Worm (Caenorhabditis elegans) whole organism, young adult: ENCODE results near the gene sprr-2.

Experiments
- B0035.1 ChIP-seq: sonication (generic microtip); optimal IDR thresholded peaks from 2 replicates; lab custom pipeline; 2016; ENCODE audit warnings: missing genetic modification characterization, mild to moderate bottlenecking, missing compliant biosample characterization, missing genotype, missing genetic modification reagents
- F37B4.10 ChIP-seq: fragments of 200-800 bp; sonication (Bioruptor generic); IDR thresholded peaks from 2 replicates; pipeline ENCODE4 v1.3.6; 2022; ENCODE audit warnings: missing genetic modification characterization, missing compliant biosample characterization
- K12H6.12 ChIP-seq: fragments of 200-800 bp; sonication (Bioruptor generic); optimal IDR thresholded peaks from 2 replicates; lab custom pipeline; 2018; ENCODE audit warnings: mild to moderate bottlenecking, missing genetic modification characterization, missing compliant biosample characterization
- Y53G8AR.9 ChIP-seq: fragments of 200-800 bp; sonication (Bioruptor generic); conservative IDR thresholded peaks from 2 replicates; pipeline ENCODE4 v1.3.6; 2022; ENCODE audit warnings: missing genetic modification reagents, missing genetic modification characterization, missing compliant biosample characterization
- Y79H2A.3 ChIP-seq: fragments of 200-800 bp; sonication (Bioruptor generic); conservative IDR thresholded peaks from 2 replicates; pipeline ENCODE4 v1.3.6; 2022; ENCODE audit warnings: missing genetic modification reagents, missing genetic modification characterization, missing compliant biosample characterization
- ZK185.1 ChIP-seq: sonication (generic microtip); optimal IDR thresholded peaks from 2 replicates; lab custom pipeline; 2016; ENCODE audit warnings: mild to moderate bottlenecking, missing genetic modification characterization, missing compliant biosample characterization; ENCODE audit not compliant: poor library complexity, severe bottlenecking
- akir-1 ChIP-seq: fragments of 200-800 bp; sonication (Bioruptor generic); optimal IDR thresholded peaks from 2 replicates; lab custom pipeline; 2018; ENCODE audit warnings: mild to moderate bottlenecking, missing genetic modification characterization, moderate library complexity, missing compliant biosample characterization
- ama-1 ChIP-seq, 3 experiments: fragments of 150-350 bp in 1 of 3; sonication (generic microtip) in 2 of 3; optimal IDR thresholded peaks; 2 replicates each; lab custom pipeline; 2014 to 2018; ENCODE audit warnings: missing biosample characterization in 2 of 3, missing genetic modification characterization in 2 of 3, missing genetic modification reagents in 2 of 3
- athp-1 ChIP-seq: sonication (generic microtip); optimal IDR thresholded peaks from 2 replicates; lab custom pipeline; 2017; ENCODE audit warnings: mild to moderate bottlenecking, missing genetic modification characterization, missing compliant biosample characterization
- bed-2 ChIP-seq: fragments of 200-800 bp; sonication (Bioruptor generic); IDR thresholded peaks from 2 replicates; pipeline ENCODE4 v1.3.6; 2022; ENCODE audit warnings: missing genetic modification reagents, missing genetic modification characterization, missing compliant biosample characterization
- cebp-1 ChIP-seq, 2 experiments: fragments of 200-800 bp in 1 of 2; sonication (Bioruptor generic) in 1 of 2; sonication (generic microtip) in 1 of 2; IDR thresholded peaks in 1 of 2; optimal IDR thresholded peaks in 1 of 2; 2 replicates each; pipeline versions ENCODE4 v1.3.6 to Lab custom; 2017 to 2022; ENCODE audit warnings: missing compliant biosample characterization in 2 of 2, missing genetic modification characterization in 2 of 2, mild to moderate bottlenecking in 1 of 2, missing genetic modification reagents in 1 of 2, moderate library complexity in 1 of 2
- ceh-100 ChIP-seq: fragments of 200-800 bp; sonication (Bioruptor generic); IDR thresholded peaks from 2 replicates; pipeline ENCODE4 v1.3.6; 2022; ENCODE audit warnings: missing genetic modification reagents, missing genetic modification characterization, missing compliant biosample characterization
- ceh-79 ChIP-seq: sonication (generic microtip); optimal IDR thresholded peaks from 2 replicates; lab custom pipeline; 2017; ENCODE audit warnings: mild to moderate bottlenecking, missing genetic modification characterization, missing compliant biosample characterization
- chd-7 ChIP-seq: sonication (generic microtip); optimal IDR thresholded peaks from 2 replicates; lab custom pipeline; 2016; ENCODE audit warnings: mild to moderate bottlenecking, missing genetic modification characterization, moderate library complexity, missing compliant biosample characterization
- dox-1 ChIP-seq: fragments of 200-800 bp; sonication (Bioruptor generic); IDR thresholded peaks from 2 replicates; pipeline ENCODE4 v1.3.6; 2022; ENCODE audit warnings: missing genetic modification reagents, missing genetic modification characterization, missing compliant biosample characterization
- egrh-3 ChIP-seq: fragments of 200-800 bp; sonication (Bioruptor generic); IDR thresholded peaks from 2 replicates; pipeline ENCODE4 v1.3.6; 2022; ENCODE audit warnings: missing genetic modification reagents, missing genetic modification characterization, missing compliant biosample characterization
- gei-17 ChIP-seq: fragments of 200-800 bp; sonication (Bioruptor generic); optimal IDR thresholded peaks from 2 replicates; lab custom pipeline; 2018; ENCODE audit warnings: mild to moderate bottlenecking, missing genetic modification characterization, missing compliant biosample characterization
- hmg-20 ChIP-seq: fragments of 200-800 bp; sonication (Bioruptor generic); IDR thresholded peaks from 2 replicates; pipeline ENCODE4 v1.3.6; 2022; ENCODE audit warnings: missing genetic modification reagents, missing genetic modification characterization, missing compliant biosample characterization
- lin-26 ChIP-seq: fragments of 200-800 bp; sonication (Bioruptor generic); IDR thresholded peaks from 2 replicates; pipeline ENCODE4 v1.3.6; 2022; ENCODE audit warnings: missing genetic modification reagents, missing genetic modification characterization, missing compliant biosample characterization
- lin-40 ChIP-seq: sonication (generic microtip); optimal IDR thresholded peaks from 2 replicates; lab custom pipeline; 2016; ENCODE audit warnings: missing genetic modification characterization, mild to moderate bottlenecking, missing compliant biosample characterization, missing genotype, missing genetic modification reagents
- lin-54 ChIP-seq: fragments of 200-800 bp; sonication (Bioruptor generic); optimal IDR thresholded peaks from 2 replicates; lab custom pipeline; 2018; ENCODE audit warnings: mild to moderate bottlenecking, missing genetic modification characterization, missing compliant biosample characterization
- lsy-27 ChIP-seq: sonication (generic microtip); optimal IDR thresholded peaks from 2 replicates; lab custom pipeline; 2017; ENCODE audit warnings: missing genetic modification characterization, mild to moderate bottlenecking, missing compliant biosample characterization, antibody characterized with exemption, missing genotype, borderline replicate concordance; ENCODE audit not compliant: insufficient read depth
- madf-6 ChIP-seq: fragments of 200-800 bp; sonication (Bioruptor generic); IDR thresholded peaks from 2 replicates; pipeline ENCODE4 v1.3.6; 2022; ENCODE audit warnings: missing genetic modification reagents, missing genetic modification characterization, missing compliant biosample characterization
- nhr-179 ChIP-seq: sonication (generic microtip); optimal IDR thresholded peaks from 2 replicates; lab custom pipeline; 2016; ENCODE audit warnings: mild to moderate bottlenecking, missing genetic modification characterization, missing compliant biosample characterization
- nhr-80 ChIP-seq: sonication (generic microtip); optimal IDR thresholded peaks from 2 replicates; lab custom pipeline; 2016; ENCODE audit warnings: missing genetic modification characterization, missing compliant biosample characterization
- pbrm-1 ChIP-seq: fragments of 200-800 bp; sonication (Bioruptor generic); IDR thresholded peaks from 2 replicates; pipeline ENCODE4 v1.3.6; 2022; ENCODE audit warnings: missing genetic modification reagents, missing genetic modification characterization, missing compliant biosample characterization
- pha-4 ChIP-seq: fragments of 150-350 bp; sonication (generic microtip); optimal IDR thresholded peaks from 2 replicates; lab custom pipeline; 2014; ENCODE audit warnings: missing biosample characterization, missing genetic modification reagents, missing genetic modification characterization
- rec-8 ChIP-seq, 2 experiments: sonication (generic microtip); optimal IDR thresholded peaks; 2 replicates each; lab custom pipeline; 2016; ENCODE audit warnings: mild to moderate bottlenecking in 2 of 2, missing genetic modification characterization in 2 of 2, missing genetic modification reagents in 2 of 2, missing genotype in 2 of 2, missing biosample characterization in 1 of 2, missing compliant biosample characterization in 1 of 2, moderate library complexity in 1 of 2
- snpc-4 ChIP-seq, 5 experiments: fragments of 150-350 bp in 1 of 5; sonication (generic microtip) in 4 of 5; optimal IDR thresholded peaks; 2 replicates each; lab custom pipeline; 2014 to 2018; ENCODE audit warnings: missing genetic modification characterization in 5 of 5, missing biosample characterization in 3 of 5, antibody characterized with exemption in 2 of 5, mild to moderate bottlenecking in 2 of 5, missing compliant biosample characterization in 2 of 5, missing genotype in 2 of 5, moderate library complexity in 2 of 5, missing genetic modification reagents in 1 of 5
- tlf-1 ChIP-seq: fragments of 200-800 bp; sonication (Bioruptor generic); optimal IDR thresholded peaks from 2 replicates; lab custom pipeline; 2018; ENCODE audit warnings: mild to moderate bottlenecking, missing genetic modification characterization, missing compliant biosample characterization
- unc-130 ChIP-seq: sonication (generic microtip); optimal IDR thresholded peaks from 2 replicates; lab custom pipeline; 2016; ENCODE audit warnings: missing genetic modification reagents, missing genetic modification characterization, missing compliant biosample characterization
- zfh-2 ChIP-seq: fragments of 200-800 bp; sonication (Bioruptor generic); conservative IDR thresholded peaks from 2 replicates; pipeline ENCODE4 v1.3.6; 2022; ENCODE audit warnings: missing genetic modification reagents, missing genetic modification characterization, missing compliant biosample characterization
- ztf-26 ChIP-seq: sonication (generic microtip); optimal IDR thresholded peaks from 2 replicates; lab custom pipeline; 2017; ENCODE audit warnings: missing genetic modification characterization, missing compliant biosample characterization
- ztf-3 ChIP-seq: fragments of 200-800 bp; sonication (Bioruptor generic); optimal IDR thresholded peaks from 2 replicates; lab custom pipeline; 2018; ENCODE audit warnings: mild to moderate bottlenecking, missing genetic modification characterization, missing compliant biosample characterization

Gene sprr-2

DNA sequence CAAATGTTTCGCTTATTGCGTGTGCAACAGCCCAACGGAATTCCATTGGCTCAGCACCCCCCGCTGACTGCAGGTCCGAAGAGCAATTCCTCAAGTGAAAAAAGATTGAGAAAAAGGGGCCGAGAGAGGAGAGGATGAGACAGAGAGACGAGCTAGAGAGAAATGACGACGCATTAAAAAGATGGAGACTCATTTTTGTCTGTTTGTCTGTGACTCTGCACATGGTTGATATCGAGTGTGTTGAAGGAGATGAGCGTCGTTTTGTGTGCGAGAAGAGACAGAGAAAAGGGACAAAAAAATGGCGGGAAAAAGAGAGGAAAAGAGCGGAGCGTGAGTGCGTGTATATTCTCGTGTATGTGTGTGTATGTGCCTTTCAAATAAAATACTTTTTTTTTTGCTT is 47.8 kb downstream of the sprr-2 start (continued):
- peak; percentile 20 for TF ChIP-seq gei-17 (GFP tag; lab: Kevin White, UChicago)
- no peak for TF ChIP-seq snpc-4 (GFP tag; optimal IDR thresholded peaks at IDR 0.05; lab: Kevin White, UChicago)
- peak in 3 of 4 experiments; percentile 34 to 59 (median 58) for TF ChIP-seq snpc-4 (tag; optimal IDR thresholded peaks at IDR 0.05; lab: Kevin White, UChicago)
- TF ChIP-seq athp-1 (tag; lab: Kevin White, UChicago): no peak
- peak; percentile 59 for TF ChIP-seq ZK185.1 (tag; lab: Kevin White, UChicago)
- TF ChIP-seq bed-2 (GFP tag; lab: Robert Waterston, UW): peak; percentile 58; the same call in 1 of the 2 replicates
- TF ChIP-seq K12H6.12 (tag; lab: Kevin White, UChicago): peak; percentile 82
- peak; percentile 89 for TF ChIP-seq lin-40
- peak; percentile 96 for TF ChIP-seq zfh-2
- TF ChIP-seq lin-54 (GFP tag; lab: Kevin White, UChicago): peak; percentile 9
- TF ChIP-seq lin-26 (GFP tag; lab: Robert Waterston, UW): peak; percentile 64; the same call in 1 of the 2 replicates
- TF ChIP-seq ztf-3: no peak

DNA sequence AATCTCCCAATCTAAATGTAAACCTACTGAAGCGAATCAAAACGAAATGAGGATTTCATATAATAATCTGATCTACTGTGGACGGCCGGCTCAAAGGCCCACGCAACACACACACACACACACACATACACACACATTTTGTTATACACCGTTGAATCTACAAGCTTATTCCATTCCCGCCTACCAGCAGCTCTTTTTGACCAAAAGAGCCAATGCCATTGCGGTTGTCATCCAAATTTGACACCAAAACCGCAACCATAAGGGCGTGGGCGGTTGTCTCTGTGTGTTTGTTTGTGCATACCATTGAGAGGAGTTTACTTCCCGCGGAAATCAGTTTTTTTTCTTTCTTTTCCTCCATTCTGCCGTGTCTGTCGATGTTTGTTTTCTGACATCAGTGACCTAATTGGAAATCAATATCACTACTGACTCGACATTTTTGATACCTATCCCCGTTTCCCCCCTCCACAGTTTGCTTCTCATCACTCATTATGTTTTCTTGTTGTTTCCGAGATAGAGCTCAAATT is 49.7 kb downstream of the sprr-2 start:
- no peak for TF ChIP-seq egrh-3

DNA sequence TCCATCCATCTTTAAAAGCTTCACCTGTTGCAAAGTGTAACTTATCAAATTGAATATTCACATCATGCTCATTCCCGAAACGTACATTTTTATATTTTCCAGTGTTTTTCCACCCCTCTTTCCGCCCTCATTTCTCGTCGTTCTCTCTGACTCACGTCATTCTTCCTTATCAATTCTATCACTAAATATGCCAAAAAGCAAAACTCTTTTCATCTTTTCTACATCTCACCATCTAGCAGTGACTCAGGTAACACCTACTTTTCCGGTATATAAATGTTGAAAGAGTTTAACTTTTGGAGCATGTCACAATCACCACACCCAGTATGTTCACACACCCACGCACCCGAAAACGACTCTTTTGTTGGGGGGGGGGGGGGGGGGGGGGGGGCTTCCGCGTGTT is 51.2 kb downstream of the sprr-2 start:
- no peak for TF ChIP-seq cebp-1 (GFP tag; IDR thresholded peaks at IDR 0.05; lab: Robert Waterston, UW)
- TF ChIP-seq cebp-1 (tag; optimal IDR thresholded peaks at IDR 0.05; lab: Kevin White, UChicago): peak; percentile 42
- peak; percentile 67 for TF ChIP-seq zfh-2
- peak; percentile 44 for TF ChIP-seq nhr-80
- 0 out of 2 replicates have a peak, but pooled peaks have one; percentile 14 for TF ChIP-seq dox-1 (GFP tag; lab: Robert Waterston, UW)
- TF ChIP-seq Y53G8AR.9 (GFP tag; lab: Robert Waterston, UW): no peak
- TF ChIP-seq egrh-3: peak; percentile 38; the same call in 1 of the 2 replicates
- TF ChIP-seq B0035.1 (tag; lab: Kevin White, UChicago): no peak

DNA sequence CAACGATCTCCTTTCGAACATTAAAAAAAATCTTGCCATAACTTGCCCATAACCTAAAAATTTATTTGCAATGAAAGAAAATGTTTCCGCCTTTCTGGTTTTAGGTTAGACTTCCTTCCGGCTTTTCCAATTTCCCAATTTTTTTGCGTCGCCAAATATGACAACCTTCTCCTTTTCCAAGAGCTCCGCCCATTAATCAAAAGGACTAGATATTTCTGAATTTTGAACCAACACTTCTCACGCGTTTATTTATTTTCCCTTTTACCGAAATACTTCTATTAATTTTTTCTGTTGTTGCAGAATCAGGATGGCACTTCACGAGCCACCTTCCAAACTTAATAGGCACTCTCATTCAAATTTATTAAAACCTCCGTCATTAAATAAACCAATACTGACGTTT is 52.4 kb downstream of the sprr-2 start, which contains the start of gene egrh-1:
Gene egrh-1 (plus strand): TSS at position 301 of the 400 bp plus-strand sequence.
- TF ChIP-seq madf-6 (GFP tag; lab: Robert Waterston, UW): no peak

DNA sequence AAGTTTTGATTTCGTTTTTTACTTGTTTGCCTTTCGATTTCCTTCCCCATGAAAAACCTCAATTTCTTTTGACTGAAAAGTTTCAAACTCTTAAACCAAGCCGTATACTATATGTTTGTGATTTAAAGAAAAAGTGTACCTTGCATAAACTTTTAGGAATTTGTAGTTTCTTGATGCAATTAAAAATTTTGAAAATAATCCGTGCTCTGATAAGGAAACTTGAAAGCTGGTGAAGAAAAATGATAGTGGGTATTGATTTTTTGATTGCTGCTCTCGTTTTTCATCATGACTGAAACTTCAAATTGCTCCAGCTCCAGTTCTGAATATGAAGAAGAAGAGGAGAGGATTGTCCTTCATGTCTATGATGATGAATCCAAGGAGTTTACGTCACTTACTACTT is 55.8 kb downstream of the sprr-2 start, which contains the start of gene acd-3:
Gene acd-3 (plus strand): TSS at position 222 of the 400 bp plus-strand sequence.
- TF ChIP-seq nhr-179: no peak
- TF ChIP-seq ceh-79 (tag; lab: Kevin White, UChicago): no peak
- peak; percentile 44 for TF ChIP-seq nhr-80
- no peak for TF ChIP-seq snpc-4 (GFP tag; optimal IDR thresholded peaks at IDR 0.05; lab: Kevin White, UChicago)
- TF ChIP-seq snpc-4 (tag; optimal IDR thresholded peaks at IDR 0.05; lab: Kevin White, UChicago): no peak
- TF ChIP-seq rec-8 (tag; optimal IDR thresholded peaks at IDR 0.05; lab: Kevin White, UChicago): no peak

- TF ChIP-seq pha-4 (tag; lab: Kevin White, UChicago): no peak
These were observed 58.7 kb downstream of the sprr-2 start for ce11 chrX:14851904-14852303.

ce11 chrX:14853712-14854217 is 60.5 kb downstream of the sprr-2 start, which contains the start of the genes C27C12.1 and C27C12.4:
TSS of gene C27C12.1 (minus strand) at chrX:14853762.
TSS of gene C27C12.4 (plus strand) at chrX:14854086.
- TF ChIP-seq lsy-27 (tag; lab: Kevin White, UChicago) (no peak), Y79H2A.3 (GFP tag; lab: Robert Waterston, UW) (no peak), ceh-79 (tag; lab: Kevin White, UChicago) (no peak), ama-1 (optimal IDR thresholded peaks at IDR 0.05; lab: Kevin White, UChicago) (no peak), ama-1 (GFP tag; optimal IDR thresholded peaks at IDR 0.05; lab: Kevin White, UChicago) (no peak), tlf-1 (GFP tag; lab: Kevin White, UChicago) (peak; percentile 10), F37B4.10 (GFP tag; lab: Robert Waterston, UW) (no peak), bed-2 (GFP tag; lab: Robert Waterston, UW) (0 out of 2 replicates have a peak, but pooled peaks have one; percentile 21), ceh-100 (GFP tag; lab: Robert Waterston, UW) (no peak), unc-130 (GFP tag; lab: Kevin White, UChicago) (no peak), ztf-26 (tag; lab: Kevin White, UChicago) (peak; percentile 38), chd-7 (tag; lab: Kevin White, UChicago) (peak; percentile 41), akir-1 (GFP tag; lab: Kevin White, UChicago) (no peak), hmg-20 (no peak), pbrm-1 (GFP tag; lab: Robert Waterston, UW) (peak; percentile 67; the same call in 1 of the 2 replicates)
